ENCODE assay signal across 2 worm cellular contexts in the genomic region with DNA sequence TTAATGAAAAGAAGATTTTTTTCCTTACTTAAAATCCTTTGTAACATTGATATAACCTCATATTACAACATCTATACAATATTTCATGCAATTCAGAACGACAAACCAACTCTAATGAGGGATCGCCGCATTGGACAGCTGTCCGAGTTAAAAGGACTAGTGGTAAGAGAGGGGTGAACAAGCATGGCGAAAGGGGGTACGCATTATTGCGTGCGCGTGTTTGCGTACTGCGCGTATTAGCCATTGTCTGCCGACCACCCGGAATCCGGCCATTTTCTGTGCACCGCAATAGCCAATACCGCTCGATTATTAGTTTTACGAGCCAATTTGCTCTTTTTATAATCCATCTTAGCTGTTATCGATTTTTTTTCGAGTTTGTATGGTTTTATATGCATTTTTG.
TF ChIP-seq lines count a peak whose summit lies in the region.

Gene C15H9.4 (plus strand): TSS at position 93 of the 400 bp plus-strand sequence.

TF ChIP-seq in whole organism, L1 larva, 84 proteins besides CTCF, POLR2A, EP300 and RAD21 (continued from another document):
- peak; percentile 67 for TF ChIP-seq snu-23 (GFP tag; optimal IDR thresholded peaks at IDR 0.05; lab: Kevin White, UChicago)
- TF ChIP-seq nhr-85 (tag; lab: Kevin White, UChicago): peak; percentile 54
- no peak for TF ChIP-seq ceh-63 (GFP tag; optimal IDR thresholded peaks at IDR 0.05; lab: Kevin White, UChicago)
- no peak for TF ChIP-seq aha-1 (tag; optimal IDR thresholded peaks at IDR 0.05; lab: Kevin White, UChicago)
- TF ChIP-seq ceh-8 (GFP tag; optimal IDR thresholded peaks at IDR 0.05; lab: Kevin White, UChicago): no peak
- TF ChIP-seq lin-14 (GFP tag; optimal IDR thresholded peaks at IDR 0.05; lab: Kevin White, UChicago): peak; percentile 78
- no peak for TF ChIP-seq C04F5.9 (tag; optimal IDR thresholded peaks at IDR 0.05; lab: Kevin White, UChicago)
- peak; percentile 18 for TF ChIP-seq unc-86 (tag; optimal IDR thresholded peaks at IDR 0.05; lab: Kevin White, UChicago)
- TF ChIP-seq mdl-1 (tag; optimal IDR thresholded peaks at IDR 0.05; lab: Kevin White, UChicago): peak in 1 of 2 experiments; percentile 39
- no peak for TF ChIP-seq Y116A8C.19 (tag; optimal IDR thresholded peaks at IDR 0.05; lab: Kevin White, UChicago; ENCODE audit: borderline replicate concordance)
- TF ChIP-seq tlp-1 (tag; optimal IDR thresholded peaks at IDR 0.05; lab: Kevin White, UChicago): no peak
- TF ChIP-seq sptf-1 (tag; optimal IDR thresholded peaks at IDR 0.05; lab: Kevin White, UChicago): no peak
- TF ChIP-seq ceh-90 (tag; optimal IDR thresholded peaks at IDR 0.05; lab: Kevin White, UChicago): no peak
- TF ChIP-seq lin-35 (GFP tag; optimal IDR thresholded peaks at IDR 0.05; lab: Kevin White, UChicago): peak; percentile 18 to 24
- TF ChIP-seq vab-15 (tag; optimal IDR thresholded peaks at IDR 0.05; lab: Kevin White, UChicago): peak; percentile 26
- peak; percentile 62 for TF ChIP-seq nhr-20 (tag; optimal IDR thresholded peaks at IDR 0.05; lab: Kevin White, UChicago)
- peak; percentile 30 to 58 (median 51) for TF ChIP-seq ceh-82 (tag; optimal IDR thresholded peaks at IDR 0.05; lab: Kevin White, UChicago)
- TF ChIP-seq nhr-19 (GFP tag; conservative IDR thresholded peaks at IDR 0.05; lab: Robert Waterston, UW): peak; percentile 41; the same call in 1 of the 2 replicates
- peak; percentile 30 for TF ChIP-seq nhr-90 (tag; optimal IDR thresholded peaks at IDR 0.05; lab: Kevin White, UChicago; ENCODE audit: poor library complexity)
- no peak for TF ChIP-seq nhr-11 (tag; optimal IDR thresholded peaks at IDR 0.05; lab: Kevin White, UChicago)
- no peak for TF ChIP-seq nhr-76 (tag; optimal IDR thresholded peaks at IDR 0.05; lab: Kevin White, UChicago)
- TF ChIP-seq efl-1 (optimal IDR thresholded peaks at IDR 0.05; lab: Kevin White, UChicago): peak; percentile 23 to 28
- TF ChIP-seq efl-1 (GFP tag; optimal IDR thresholded peaks at IDR 0.05 in 1 of 2; lab: Kevin White, UChicago): peak in 1 of 2 experiments; percentile 60
- no peak for TF ChIP-seq nhr-12 (tag; optimal IDR thresholded peaks at IDR 0.05; lab: Kevin White, UChicago)
- TF ChIP-seq ceh-88 (GFP tag; IDR thresholded peaks at IDR 0.05; lab: Robert Waterston, UW): no peak
- no peak for TF ChIP-seq alr-1 (tag; optimal IDR thresholded peaks at IDR 0.05; lab: Kevin White, UChicago; ENCODE audit: borderline replicate concordance)
- TF ChIP-seq dpl-1 (GFP tag; optimal IDR thresholded peaks at IDR 0.05; lab: Kevin White, UChicago): peak in 2 of 3 experiments; percentile 13 to 17
- TF ChIP-seq hpl-2 (GFP tag; optimal IDR thresholded peaks at IDR 0.05; lab: Kevin White, UChicago): no peak
- no peak for TF ChIP-seq snpc-4 (tag; optimal IDR thresholded peaks at IDR 0.05; lab: Kevin White, UChicago)
- TF ChIP-seq tbx-2 (tag; optimal IDR thresholded peaks at IDR 0.05; lab: Kevin White, UChicago): peak; percentile 54
- peak in 1 of 2 experiments; percentile 37 for TF ChIP-seq ztf-11 (tag; optimal IDR thresholded peaks at IDR 0.05; lab: Kevin White, UChicago)
- TF ChIP-seq rnt-1 (tag; optimal IDR thresholded peaks at IDR 0.05; lab: Kevin White, UChicago): peak; percentile 75
- TF ChIP-seq skn-1 (tag; optimal IDR thresholded peaks at IDR 0.05; lab: Kevin White, UChicago): peak; percentile 21
- peak; percentile 44 for TF ChIP-seq unc-130 (tag; optimal IDR thresholded peaks at IDR 0.05; lab: Kevin White, UChicago)
- TF ChIP-seq ama-1 (optimal IDR thresholded peaks at IDR 0.05; lab: Kevin White, UChicago): no peak
- TF ChIP-seq grh-1 (GFP tag; IDR thresholded peaks at IDR 0.05; lab: Robert Waterston, UW): no peak
- no peak for TF ChIP-seq C34B4.2 (tag; optimal IDR thresholded peaks at IDR 0.05; lab: Kevin White, UChicago)
- no peak for TF ChIP-seq jun-1 (tag; optimal IDR thresholded peaks at IDR 0.05; lab: Kevin White, UChicago)
- TF ChIP-seq fos-1 (tag; optimal IDR thresholded peaks at IDR 0.05; lab: Kevin White, UChicago): no peak
- no peak for TF ChIP-seq ztf-4 (tag; optimal IDR thresholded peaks at IDR 0.05; lab: Kevin White, UChicago)
- TF ChIP-seq blmp-1 (tag; optimal IDR thresholded peaks at IDR 0.05; lab: Kevin White, UChicago): no peak
- peak; percentile 19 to 46 for TF ChIP-seq lsy-2 (tag; optimal IDR thresholded peaks at IDR 0.05; lab: Kevin White, UChicago)
TF ChIP-seq in whole organism, L1 larva: peak in this region for 30.

TF ChIP-seq in whole organism, L3 larva, 47 proteins besides CTCF, POLR2A, EP300 and RAD21 (continued from another document):
- TF ChIP-seq zag-1 (tag; optimal IDR thresholded peaks at IDR 0.05; lab: Kevin White, UChicago): no peak
